Fruit fly (Drosophila melanogaster) S2 (cell line): Measurements from ENCODE around the gene CG14391.

Source experiments
- CG8478 ChIP-seq: fragments of >200 bp; optimal IDR thresholded peaks from 2 replicates; lab custom pipeline; 2018
- CTCF ChIP-seq, 2 experiments: fragments of >200 bp; optimal IDR thresholded peaks; 2 replicates each; lab custom pipeline; 2018

dm6 chr3R:12688672-12689417 lies 5.8 kb downstream of the CG14391 start, which contains the start of gene kar:
- TF ChIP-seq CTCF (optimal IDR thresholded peaks at IDR 0.05; lab: Kevin White, UChicago) = no peak
- TF ChIP-seq CG8478 (lab: Kevin White, UChicago) = no peak
